Worm (Caenorhabditis elegans) whole organism, L4 larva: Measurements from ENCODE around the gene str-255.
A peak's percentile ranks its signal among the peaks of the same experiment; 100 is the strongest.

Source experiments
- D1046.2 ChIP-seq: fragments of 200-800 bp; sonication (Bioruptor generic); IDR thresholded peaks from 2 replicates; pipeline ENCODE4 v1.3.6; 2022; ENCODE audit warnings: missing genetic modification characterization, missing compliant biosample characterization
- F26F4.8 ChIP-seq: fragments of 200-800 bp; sonication (Bioruptor generic); conservative IDR thresholded peaks from 2 replicates; pipeline ENCODE4 v1.3.6; 2022; ENCODE audit warnings: missing genetic modification characterization, missing compliant biosample characterization
- T20F7.1 ChIP-seq: fragments of 200-800 bp; sonication (Bioruptor generic); optimal IDR thresholded peaks from 2 replicates; lab custom pipeline; 2018; ENCODE audit warnings: mild to moderate bottlenecking, missing genetic modification characterization, missing compliant biosample characterization
- Y75B8A.6 ChIP-seq: fragments of 200-800 bp; sonication (Bioruptor generic); IDR thresholded peaks from 2 replicates; pipeline ENCODE4 v1.3.6; 2022; ENCODE audit warnings: missing genetic modification reagents, missing genetic modification characterization, missing compliant biosample characterization
- aha-1 ChIP-seq: fragments of 150-350 bp; peaks from one replicate; lab custom pipeline; 2014; ENCODE audit warnings: missing biosample characterization, missing genetic modification characterization
- arid-1 ChIP-seq: fragments of 200-800 bp; sonication (Bioruptor generic); conservative IDR thresholded peaks from 2 replicates; pipeline ENCODE4 v1.3.6; 2022; ENCODE audit warnings: missing genetic modification reagents, missing genetic modification characterization, missing compliant biosample characterization
- ceh-62 ChIP-seq: sonication (generic microtip); optimal IDR thresholded peaks from 2 replicates; lab custom pipeline; 2017; ENCODE audit warnings: missing biosample characterization, missing genetic modification characterization
- ceh-82 ChIP-seq: sonication (generic microtip); optimal IDR thresholded peaks from 2 replicates; lab custom pipeline; 2017; ENCODE audit warnings: missing biosample characterization, missing genetic modification characterization
- ces-1 ChIP-seq: fragments of 150-350 bp; sonication (generic microtip); optimal IDR thresholded peaks from 4 replicates; lab custom pipeline; 2014; ENCODE audit warnings: missing biosample characterization, missing genetic modification reagents, missing genetic modification characterization
- daf-16 ChIP-seq, 3 experiments: sonication (generic microtip); optimal IDR thresholded peaks; 2 replicates each; lab custom pipeline; 2016 to 2017; ENCODE audit warnings: missing genetic modification characterization in 3 of 3, missing genetic modification reagents in 3 of 3, mild to moderate bottlenecking in 2 of 3, missing compliant biosample characterization in 2 of 3, missing biosample characterization in 1 of 3, moderate library complexity in 1 of 3
- daf-8 ChIP-seq: fragments of 200-800 bp; sonication (Bioruptor generic); IDR thresholded peaks from 2 replicates; pipeline ENCODE4 v1.3.6; 2022; ENCODE audit warnings: missing genetic modification characterization, missing compliant biosample characterization
- dmd-8 ChIP-seq: fragments of 200-800 bp; sonication (Bioruptor generic); IDR thresholded peaks from 2 replicates; pipeline ENCODE4 v1.3.6; 2022; ENCODE audit warnings: missing genetic modification characterization, missing compliant biosample characterization
- dpl-1 ChIP-seq: fragments of 150-350 bp; optimal IDR thresholded peaks from 2 replicates; lab custom pipeline; 2014; ENCODE audit warnings: missing biosample characterization, missing genetic modification reagents, missing genetic modification characterization
- egl-27 ChIP-seq: sonication (generic microtip); optimal IDR thresholded peaks from 3 replicates; lab custom pipeline; 2017; ENCODE audit warnings: missing biosample characterization, missing genetic modification reagents, missing genetic modification characterization
- egl-43 ChIP-seq: fragments of 200-800 bp; sonication (Bioruptor generic); IDR thresholded peaks from 2 replicates; pipeline ENCODE4 v1.3.6; 2022; ENCODE audit warnings: missing genetic modification reagents, missing genetic modification characterization, missing compliant biosample characterization
- fkh-10 ChIP-seq: fragments of 150-350 bp; optimal IDR thresholded peaks from 2 replicates; lab custom pipeline; 2014; ENCODE audit warnings: missing biosample characterization, missing genetic modification reagents, missing genetic modification characterization
- gei-8 ChIP-seq: fragments of 200-800 bp; sonication (Bioruptor generic); optimal IDR thresholded peaks from 2 replicates; lab custom pipeline; 2018; ENCODE audit warnings: mild to moderate bottlenecking, missing genetic modification characterization, missing compliant biosample characterization
- hlh-11 ChIP-seq: fragments of 200-800 bp; sonication (Bioruptor generic); optimal IDR thresholded peaks from 2 replicates; lab custom pipeline; 2018; ENCODE audit warnings: mild to moderate bottlenecking, missing genetic modification characterization, missing compliant biosample characterization
- jun-1 ChIP-seq: fragments of 150-350 bp; optimal IDR thresholded peaks from 2 replicates; lab custom pipeline; 2014; ENCODE audit warnings: missing biosample characterization, missing genetic modification reagents, missing genetic modification characterization
- lin-15B ChIP-seq: fragments of 150-350 bp; sonication (generic microtip); optimal IDR thresholded peaks from 3 replicates; lab custom pipeline; 2014; ENCODE audit warnings: missing biosample characterization, missing genetic modification characterization
- lin-29 ChIP-seq: fragments of 200-800 bp; sonication (Bioruptor generic); IDR thresholded peaks from 2 replicates; pipeline ENCODE4 v1.3.6; 2022; ENCODE audit warnings: missing genetic modification reagents, missing genetic modification characterization, missing compliant biosample characterization
- lin-38 ChIP-seq: fragments of 200-800 bp; sonication (Bioruptor generic); IDR thresholded peaks from 2 replicates; pipeline ENCODE4 v1.3.6; 2022; ENCODE audit warnings: missing genetic modification reagents, missing genetic modification characterization, missing compliant biosample characterization
- lir-3 ChIP-seq: sonication (generic microtip); optimal IDR thresholded peaks from 2 replicates; lab custom pipeline; 2016; ENCODE audit warnings: mild to moderate bottlenecking, missing genetic modification characterization, missing compliant biosample characterization
- mdl-1 ChIP-seq, 2 experiments: fragments of 150-350 bp in 1 of 2; sonication (generic microtip) in 1 of 2; optimal IDR thresholded peaks; 2 replicates each; lab custom pipeline; 2014 to 2017; ENCODE audit warnings: missing biosample characterization in 2 of 2, missing genetic modification characterization in 2 of 2
- mdt-29 ChIP-seq: fragments of 200-800 bp; sonication (Bioruptor generic); IDR thresholded peaks from 2 replicates; pipeline ENCODE4 v1.3.6; 2022; ENCODE audit warnings: missing genetic modification reagents, missing genetic modification characterization, missing compliant biosample characterization
- mxl-3 ChIP-seq: fragments of 200-800 bp; sonication (Bioruptor generic); optimal IDR thresholded peaks from 2 replicates; lab custom pipeline; 2018; ENCODE audit warnings: mild to moderate bottlenecking, missing genetic modification characterization, missing compliant biosample characterization
- nhr-102 ChIP-seq: sonication (generic microtip); optimal IDR thresholded peaks from 2 replicates; lab custom pipeline; 2016; ENCODE audit warnings: mild to moderate bottlenecking, missing genetic modification characterization, moderate library complexity, missing compliant biosample characterization
- nhr-28 ChIP-seq: fragments of 150-350 bp; optimal IDR thresholded peaks from 2 replicates; lab custom pipeline; 2014; ENCODE audit warnings: missing biosample characterization, missing genetic modification characterization
- nhr-6 ChIP-seq: fragments of 150-350 bp; optimal IDR thresholded peaks from 2 replicates; lab custom pipeline; 2014; ENCODE audit warnings: missing biosample characterization, missing genetic modification characterization
- nhr-76 ChIP-seq: fragments of 150-350 bp; optimal IDR thresholded peaks from 2 replicates; lab custom pipeline; 2014; ENCODE audit warnings: missing biosample characterization, missing genetic modification characterization
- nhr-77 ChIP-seq: fragments of 150-350 bp; optimal IDR thresholded peaks from 2 replicates; lab custom pipeline; 2014; ENCODE audit warnings: missing biosample characterization, missing genetic modification characterization
- pha-4 ChIP-seq, 2 experiments: fragments of 150-350 bp in 1 of 2; fragments of 200-800 bp in 1 of 2; sonication (Bioruptor generic) in 1 of 2; IDR thresholded peaks in 1 of 2; optimal IDR thresholded peaks in 1 of 2; 2 replicates each; pipeline versions ENCODE4 v1.3.6 to Lab custom; 2014 to 2022; ENCODE audit warnings: missing genetic modification characterization in 2 of 2, missing genetic modification reagents in 2 of 2, missing biosample characterization in 1 of 2, missing compliant biosample characterization in 1 of 2
- saeg-2 ChIP-seq: fragments of 200-800 bp; sonication (Bioruptor generic); IDR thresholded peaks from 2 replicates; pipeline ENCODE4 v1.3.6; 2022; ENCODE audit warnings: missing genetic modification reagents, missing genetic modification characterization, missing compliant biosample characterization
- sdz-12 ChIP-seq: fragments of 200-800 bp; sonication (Bioruptor generic); optimal IDR thresholded peaks from 2 replicates; lab custom pipeline; 2018; ENCODE audit warnings: mild to moderate bottlenecking, missing genetic modification characterization, missing compliant biosample characterization
- set-16 ChIP-seq: fragments of 200-800 bp; sonication (Bioruptor generic); IDR thresholded peaks from 2 replicates; pipeline ENCODE4 v1.3.6; 2022; ENCODE audit warnings: missing genetic modification reagents, missing genetic modification characterization, missing compliant biosample characterization
- snpc-1.2 ChIP-seq: fragments of 200-800 bp; sonication (Bioruptor generic); IDR thresholded peaks from 2 replicates; pipeline ENCODE4 v1.3.6; 2022; ENCODE audit warnings: missing genetic modification reagents, missing genetic modification characterization, missing compliant biosample characterization
- spr-1 ChIP-seq: sonication (generic microtip); optimal IDR thresholded peaks from 2 replicates; lab custom pipeline; 2016; ENCODE audit warnings: mild to moderate bottlenecking, missing genetic modification characterization, missing compliant biosample characterization
- tag-97 ChIP-seq: fragments of 200-800 bp; sonication (Bioruptor generic); IDR thresholded peaks from 2 replicates; pipeline ENCODE4 v1.3.6; 2022; ENCODE audit warnings: missing genetic modification characterization, missing compliant biosample characterization
- tra-1 ChIP-seq: fragments of 200-800 bp; sonication (Bioruptor generic); IDR thresholded peaks from 2 replicates; pipeline ENCODE4 v1.3.6; 2022; ENCODE audit warnings: missing genetic modification reagents, missing genetic modification characterization, missing compliant biosample characterization
- unc-130 ChIP-seq: sonication (generic microtip); optimal IDR thresholded peaks from 2 replicates; lab custom pipeline; 2016; ENCODE audit warnings: missing genetic modification reagents, missing genetic modification characterization, missing compliant biosample characterization
- zfp-2 ChIP-seq: sonication (generic microtip); optimal IDR thresholded peaks from 2 replicates; lab custom pipeline; 2016; ENCODE audit warnings: mild to moderate bottlenecking, missing genetic modification characterization, missing compliant biosample characterization
- zfp-3 ChIP-seq: fragments of 200-800 bp; sonication (Bioruptor generic); conservative IDR thresholded peaks from 2 replicates; pipeline ENCODE4 v1.3.6; 2022; ENCODE audit warnings: missing genetic modification reagents, missing genetic modification characterization, missing compliant biosample characterization
- zip-11 ChIP-seq: fragments of 200-800 bp; sonication (Bioruptor generic); IDR thresholded peaks from 2 replicates; pipeline ENCODE4 v1.3.6; 2022; ENCODE audit warnings: missing genetic modification characterization, missing compliant biosample characterization
- zip-2 ChIP-seq: fragments of 150-350 bp; optimal IDR thresholded peaks from 2 replicates; lab custom pipeline; 2014; ENCODE audit warnings: missing biosample characterization, missing genetic modification characterization

str-255 gene

DNA sequence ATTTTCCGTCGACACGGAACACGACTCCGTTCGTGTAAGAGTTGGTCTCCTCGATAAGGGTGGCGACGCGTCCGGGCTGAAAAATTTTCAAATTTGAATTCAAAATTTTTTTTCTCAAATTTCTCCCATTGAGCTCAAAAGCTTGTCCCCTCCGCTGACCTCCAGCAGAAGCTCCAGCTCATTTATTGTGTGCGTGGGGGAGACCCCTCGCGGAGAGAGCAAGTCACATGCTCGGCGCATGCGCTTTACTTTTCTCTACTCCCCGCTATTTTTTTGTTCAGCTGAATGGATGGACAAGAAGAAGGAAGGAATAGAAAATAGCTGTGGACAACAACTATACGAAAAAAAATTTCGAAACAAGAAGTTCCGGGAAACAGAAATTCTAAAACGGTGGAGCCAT, 30.1 kb downstream of the str-255 start (continued):
- TF ChIP-seq dpl-1 (GFP tag; lab: Kevin White, UChicago) (peak; percentile 28), arid-1 (GFP tag; lab: Robert Waterston, UW) (0 out of 2 replicates have a peak, but pooled peaks have one; percentile 37), ceh-62 (no peak), mdl-1 (tag; optimal IDR thresholded peaks at IDR 0.05; lab: Kevin White, UChicago) (peak; percentile 71 to 93), Y75B8A.6 (GFP tag; lab: Robert Waterston, UW) (no peak), dmd-8 (GFP tag; lab: Robert Waterston, UW) (no peak), aha-1 (tag; lab: Kevin White, UChicago) (peak; percentile 95), nhr-77 (tag; lab: Kevin White, UChicago) (peak; percentile 1), lir-3 (tag; lab: Kevin White, UChicago) (no peak), nhr-102 (tag; lab: Kevin White, UChicago) (no peak), F26F4.8 (GFP tag; lab: Robert Waterston, UW) (no peak), nhr-28 (tag; lab: Kevin White, UChicago) (peak; percentile 1), ces-1 (GFP tag; lab: Kevin White, UChicago) (peak; percentile 2), nhr-6 (tag; lab: Kevin White, UChicago) (no peak), gei-8 (no peak), lin-29 (GFP tag; lab: Robert Waterston, UW) (no peak), mxl-3 (peak; percentile 11), sdz-12 (GFP tag; lab: Kevin White, UChicago) (no peak), zfp-2 (tag; lab: Kevin White, UChicago) (no peak), lin-15B (tag; lab: Kevin White, UChicago) (no peak), hlh-11 (peak; percentile 83), tra-1 (GFP tag; lab: Robert Waterston, UW) (0 out of 2 replicates have a peak, but pooled peaks have one; percentile 32), nhr-76 (tag; lab: Kevin White, UChicago) (no peak), zip-11 (GFP tag; lab: Robert Waterston, UW) (no peak), lin-38 (peak; percentile 33), mdt-29 (no peak), fkh-10 (GFP tag; lab: Kevin White, UChicago) (peak; percentile 74), daf-16 (GFP tag; optimal IDR thresholded peaks at IDR 0.05; lab: Kevin White, UChicago) (peak in 1 of 2 experiments; percentile 6), daf-16 (tag; optimal IDR thresholded peaks at IDR 0.05; lab: Kevin White, UChicago) (peak; percentile 24), jun-1 (tag; lab: Kevin White, UChicago) (no peak), ceh-82 (tag; lab: Kevin White, UChicago) (no peak), saeg-2 (no peak), spr-1 (tag; lab: Kevin White, UChicago) (no peak), daf-8 (GFP tag; lab: Robert Waterston, UW) (no peak), zip-2 (tag; lab: Kevin White, UChicago) (no peak), D1046.2 (GFP tag; lab: Robert Waterston, UW) (no peak), snpc-1.2 (GFP tag; lab: Robert Waterston, UW) (no peak), pha-4 (GFP tag; IDR thresholded peaks at IDR 0.05; lab: Robert Waterston, UW) (no peak), pha-4 (tag; optimal IDR thresholded peaks at IDR 0.05; lab: Kevin White, UChicago) (no peak), unc-130 (no peak), zfp-3 (GFP tag; lab: Robert Waterston, UW) (no peak), egl-27 (tag; lab: Kevin White, UChicago) (no peak), T20F7.1 (GFP tag; lab: Kevin White, UChicago) (no peak)

DNA sequence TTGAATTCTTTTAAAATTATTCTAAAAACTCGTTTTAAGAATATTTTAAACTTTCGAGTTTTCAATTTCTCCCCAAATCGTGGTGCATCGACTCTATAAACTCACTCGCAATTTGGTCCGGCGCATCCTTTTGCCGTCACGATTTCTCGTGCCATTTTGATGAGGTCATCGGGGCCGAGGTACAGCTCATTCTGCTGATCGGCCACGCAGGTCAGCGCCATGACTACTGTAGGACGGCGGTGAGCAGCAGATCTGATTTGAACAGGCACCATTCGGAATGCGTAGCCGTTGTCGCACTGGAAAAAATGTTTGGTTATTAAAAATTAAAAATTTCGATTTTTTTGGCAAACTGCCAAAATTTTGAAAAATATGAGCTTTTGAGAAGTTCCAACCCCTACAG, 31.0 kb downstream of the str-255 start:
- TF ChIP-seq egl-43 (GFP tag; lab: Robert Waterston, UW) = peak; percentile 65; the same call in 1 of the 2 replicates
- TF ChIP-seq mdt-29 = no peak
- TF ChIP-seq set-16 (GFP tag; lab: Robert Waterston, UW) = peak; percentile 31; the same call in 1 of the 2 replicates
- no peak for TF ChIP-seq tag-97 (GFP tag; lab: Robert Waterston, UW)
